Worm (Caenorhabditis elegans): ENCODE results near the gene C05G5.7.

Gene C05G5.7

DNA sequence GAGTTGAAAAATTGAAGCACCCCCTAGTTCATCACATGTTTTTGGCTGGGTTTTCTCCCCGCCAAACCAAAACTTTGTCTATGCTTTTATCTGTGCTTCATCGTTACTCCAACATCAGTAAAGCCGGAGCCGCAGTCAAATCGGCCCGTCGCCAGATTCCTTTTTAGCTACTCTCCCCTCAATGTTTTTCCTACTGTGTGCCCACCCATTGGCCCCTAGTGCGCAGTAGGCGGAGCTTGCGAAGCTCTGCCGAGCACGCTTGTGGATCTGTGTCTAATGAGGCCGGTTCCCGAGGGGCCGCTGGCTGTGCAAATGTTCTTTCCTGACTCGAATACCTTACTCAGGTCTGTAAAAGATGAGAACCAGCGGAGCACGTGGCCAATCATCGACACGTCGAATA, 32.7 kb upstream of the C05G5.7 start:
- no peak for TF ChIP-seq nhr-77 (tag; optimal IDR thresholded peaks at IDR 0.05)
- peak in 1 of 2 experiments; percentile 41 for TF ChIP-seq lsy-2 (tag; optimal IDR thresholded peaks at IDR 0.05)

DNA sequence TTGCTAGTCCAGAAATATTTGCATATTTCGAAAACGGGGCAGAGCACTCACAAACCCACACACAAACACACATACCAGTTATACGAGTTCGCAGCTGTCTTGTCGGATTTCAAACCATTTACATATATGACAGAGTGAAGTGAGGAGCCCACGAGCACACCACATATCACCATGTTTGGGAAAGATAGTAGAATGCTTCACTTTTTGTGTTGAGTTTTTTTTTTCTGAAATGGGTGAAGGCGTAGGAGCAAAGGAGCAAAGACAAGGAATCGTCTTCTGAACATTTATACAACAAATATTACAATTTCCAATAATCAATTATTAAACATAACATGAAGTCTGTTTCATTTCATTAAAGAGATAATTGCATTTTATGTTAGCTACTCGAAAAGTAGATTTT, 31.6 kb upstream of the C05G5.7 start:
- no peak for TF ChIP-seq mbf-1 (tag; optimal IDR thresholded peaks at IDR 0.05)
- no peak for TF ChIP-seq nhr-12 (tag; optimal IDR thresholded peaks at IDR 0.05)
- TF ChIP-seq zag-1 (tag; optimal IDR thresholded peaks at IDR 0.05) = no peak
- TF ChIP-seq lin-11 (tag; optimal IDR thresholded peaks at IDR 0.05) = no peak
- TF ChIP-seq nhr-11 (tag; optimal IDR thresholded peaks at IDR 0.05) = no peak
- no peak for TF ChIP-seq elt-1 (tag; optimal IDR thresholded peaks at IDR 0.05)
- TF ChIP-seq skn-1 (tag; optimal IDR thresholded peaks at IDR 0.05) = no peak
- TF ChIP-seq aly-2 (tag; optimal IDR thresholded peaks at IDR 0.05) = no peak
- TF ChIP-seq unc-55 (GFP tag; optimal IDR thresholded peaks at IDR 0.05) = no peak
- TF ChIP-seq ztf-4 (tag; optimal IDR thresholded peaks at IDR 0.05) = no peak
- TF ChIP-seq fos-1 (tag; optimal IDR thresholded peaks at IDR 0.05) = no peak

DNA sequence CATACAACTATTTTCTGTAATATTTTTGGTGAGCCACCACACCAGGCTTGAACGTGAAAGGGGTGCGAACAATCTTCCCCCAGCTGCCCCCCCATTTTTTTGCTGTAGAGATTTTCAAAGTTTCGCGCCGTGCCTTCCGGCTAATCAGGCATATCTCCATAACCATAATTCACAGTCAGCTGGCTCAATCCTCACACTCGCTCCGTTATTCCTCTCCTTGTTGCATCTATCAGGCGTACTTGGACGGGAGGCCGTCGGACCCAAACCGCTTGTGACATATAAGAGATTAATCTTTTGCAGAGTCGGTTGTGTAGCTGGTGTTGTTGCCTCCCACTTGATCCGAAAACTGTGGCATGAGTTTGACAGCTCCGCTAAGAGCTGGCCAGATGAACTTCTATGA, 29.7 kb upstream of the C05G5.7 start, which contains the start of gene unc-3:
Gene unc-3, plus strand, starts transcription at position 301 of the 400 bp plus-strand sequence.
- TF ChIP-seq ama-1 (optimal IDR thresholded peaks at IDR 0.05) (no peak), unc-55 (GFP tag; optimal IDR thresholded peaks at IDR 0.05) (no peak), R02D3.7 (tag; optimal IDR thresholded peaks at IDR 0.05) (no peak), crh-2 (tag; optimal IDR thresholded peaks at IDR 0.05) (no peak), ceh-82 (tag; optimal IDR thresholded peaks at IDR 0.05) (no peak)

DNA sequence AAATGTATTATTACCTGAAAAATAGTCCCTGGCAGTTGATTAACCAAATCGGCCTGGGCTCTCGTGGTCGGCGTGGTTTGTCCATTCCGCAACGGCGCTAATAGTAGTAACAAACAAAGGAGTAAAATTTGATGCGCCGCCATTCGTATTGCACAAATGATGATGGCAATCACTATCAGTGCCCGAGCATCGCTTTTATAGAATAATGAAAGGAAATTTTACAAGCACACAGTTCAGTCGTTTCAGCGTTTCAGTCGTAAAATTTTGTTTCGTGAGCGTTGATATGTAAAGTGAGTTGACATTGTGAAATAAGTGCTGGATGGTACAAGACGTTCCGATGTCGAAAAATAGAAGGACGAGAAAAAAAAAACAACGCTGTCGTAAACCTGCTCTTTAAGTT, 28.1 kb upstream of the C05G5.7 start, which contains the start of gene Y16B4A.2:
Gene Y16B4A.2, minus strand, starts transcription at position 170 of the 400 bp plus-strand sequence.
- TF ChIP-seq mab-5 (tag; optimal IDR thresholded peaks at IDR 0.05) (no peak), C34F6.9 (tag; optimal IDR thresholded peaks at IDR 0.05) (no peak), unc-55 (GFP tag; optimal IDR thresholded peaks at IDR 0.05) (no peak), Y55F3AM.14 (GFP tag; optimal IDR thresholded peaks at IDR 0.05) (no peak), lin-13 (GFP tag; optimal IDR thresholded peaks at IDR 0.05) (no peak), fos-1 (tag; optimal IDR thresholded peaks at IDR 0.05) (peak; percentile 38), unc-62 (GFP tag; optimal IDR thresholded peaks at IDR 0.05) (no peak)

DNA sequence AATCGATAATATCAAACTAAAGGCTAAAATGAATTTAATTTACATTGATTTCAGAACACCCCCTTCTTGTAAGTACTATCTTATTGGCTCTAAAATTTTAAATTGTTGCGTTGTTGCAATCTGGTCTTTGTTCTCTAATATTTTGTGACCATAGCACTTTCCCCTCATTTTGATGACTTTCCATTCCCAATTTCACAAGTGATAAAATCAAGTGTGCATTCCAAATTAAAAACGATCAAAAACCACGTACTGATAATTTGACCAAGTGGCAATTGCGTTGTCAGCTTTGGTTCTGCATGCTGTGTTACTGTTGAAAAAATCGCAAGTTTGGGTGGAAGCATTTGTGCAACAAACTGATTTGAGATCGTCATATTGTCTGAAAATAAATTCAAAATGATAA, 26.8 kb upstream of the C05G5.7 start:
- no peak for TF ChIP-seq unc-62 (GFP tag; optimal IDR thresholded peaks at IDR 0.05)
- TF ChIP-seq Y55F3AM.14 (GFP tag; optimal IDR thresholded peaks at IDR 0.05) = no peak
- TF ChIP-seq peb-1 (tag; optimal IDR thresholded peaks at IDR 0.05) = no peak
- peak; percentile 43 for TF ChIP-seq sma-9 (GFP tag; optimal IDR thresholded peaks at IDR 0.05)
- no peak for TF ChIP-seq sma-9 (tag; optimal IDR thresholded peaks at IDR 0.05)
- TF ChIP-seq lin-13 (GFP tag; optimal IDR thresholded peaks at IDR 0.05) = no peak
- TF ChIP-seq nhr-11 (tag; optimal IDR thresholded peaks at IDR 0.05) = no peak
- TF ChIP-seq fos-1 (tag; optimal IDR thresholded peaks at IDR 0.05) = peak; percentile 54

DNA sequence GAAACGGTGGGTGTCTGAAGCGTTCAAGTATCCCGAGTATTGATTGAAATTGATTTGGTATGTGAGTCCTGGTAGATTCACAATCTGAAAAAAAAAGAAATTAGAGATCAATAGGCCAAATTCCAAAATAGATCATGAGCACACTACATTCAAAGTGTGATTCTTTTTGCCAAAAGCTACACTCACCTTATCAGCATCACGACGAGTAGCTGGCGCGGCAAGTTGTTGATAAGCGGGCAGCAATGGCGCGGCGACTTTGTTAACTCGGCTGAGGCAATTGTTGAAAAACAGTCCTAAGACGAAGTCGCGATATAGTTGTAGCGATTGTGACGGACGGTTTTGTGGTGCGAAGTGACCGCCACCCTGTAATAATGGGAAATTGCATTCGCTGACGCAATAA, 25.4 kb upstream of the C05G5.7 start:
- TF ChIP-seq sma-9 (GFP tag; optimal IDR thresholded peaks at IDR 0.05) (peak; percentile 34), sma-9 (tag; optimal IDR thresholded peaks at IDR 0.05) (no peak), skn-1 (tag; optimal IDR thresholded peaks at IDR 0.05) (no peak), fos-1 (tag; optimal IDR thresholded peaks at IDR 0.05) (peak; percentile 58), unc-55 (GFP tag; optimal IDR thresholded peaks at IDR 0.05) (no peak), nhr-129 (tag; optimal IDR thresholded peaks at IDR 0.05) (no peak), nhr-6 (tag; optimal IDR thresholded peaks at IDR 0.05) (no peak)

DNA sequence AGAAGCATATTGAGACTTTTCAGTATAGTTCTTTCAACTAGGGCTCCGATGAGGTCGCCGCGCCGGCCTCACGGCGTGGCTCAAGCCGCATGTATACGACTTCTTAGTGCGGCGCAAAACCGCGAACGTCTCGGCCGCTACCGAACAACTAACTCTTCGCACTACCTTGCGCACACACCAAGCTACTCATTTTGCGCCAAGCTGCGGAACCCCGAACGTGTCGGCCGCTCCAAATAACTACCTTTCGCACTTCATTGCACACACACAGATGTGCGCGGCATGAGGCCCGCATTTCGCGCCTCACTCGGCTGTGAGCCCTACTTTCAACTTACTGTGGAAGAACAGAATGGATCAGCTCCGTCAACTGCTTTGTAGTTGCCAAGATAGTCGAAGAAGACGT, 24.2 kb upstream of the C05G5.7 start:
- TF ChIP-seq nhr-129 (tag; optimal IDR thresholded peaks at IDR 0.05) (no peak), ZK546.5 (tag; optimal IDR thresholded peaks at IDR 0.05) (no peak), nhr-12 (tag; optimal IDR thresholded peaks at IDR 0.05) (no peak), sem-4 (tag; optimal IDR thresholded peaks at IDR 0.05) (no peak), nhr-237 (tag; optimal IDR thresholded peaks at IDR 0.05) (no peak), sma-3 (GFP tag; optimal IDR thresholded peaks at IDR 0.05) (no peak), F13H6.1 (tag; optimal IDR thresholded peaks at IDR 0.05) (no peak), blmp-1 (tag; optimal IDR thresholded peaks at IDR 0.05; ENCODE audit: insufficient read depth) (no peak), Y55F3AM.14 (GFP tag; optimal IDR thresholded peaks at IDR 0.05) (no peak), mdl-1 (tag; optimal IDR thresholded peaks at IDR 0.05) (no peak), nhr-10 (tag; optimal IDR thresholded peaks at IDR 0.05) (no peak), ztf-4 (tag; optimal IDR thresholded peaks at IDR 0.05) (no peak), mbf-1 (tag; optimal IDR thresholded peaks at IDR 0.05) (no peak), ama-1 (optimal IDR thresholded peaks at IDR 0.05) (no peak), dmd-4 (tag; optimal IDR thresholded peaks at IDR 0.05) (no peak), unc-62 (GFP tag; optimal IDR thresholded peaks at IDR 0.05) (no peak), lin-39 (tag; optimal IDR thresholded peaks at IDR 0.05) (no peak)
